Worm (Caenorhabditis elegans) whole organism, mixed stage, embryonic: ENCODE results near the gene F54F2.14.

Source experiments
- nhr-12 ChIP-seq: fragments of 150-350 bp; optimal IDR thresholded peaks from 2 replicates; lab custom pipeline; 2014; ENCODE audit warnings: missing biosample characterization, missing genetic modification characterization
- unc-39 ChIP-seq: fragments of 150-350 bp; optimal IDR thresholded peaks from 2 replicates; lab custom pipeline; 2014; ENCODE audit warnings: missing biosample characterization, missing genetic modification characterization

ce11 chrIII:8782080-8782479 is 9.3 kb upstream of the F54F2.14 start:
- TF ChIP-seq unc-39 (tag; lab: Kevin White, UChicago) = no peak
- TF ChIP-seq nhr-12 (tag; lab: Kevin White, UChicago) = no peak
